ENCODE assay signal across 6 worm cellular contexts in genomic region chrIII:4540604-4541003, ce11.
A peak's percentile ranks its signal among the peaks of the same experiment; 100 is the strongest.
TF ChIP-seq lines count a peak whose summit lies in the region.

Gene ugt-62, minus strand, starts transcription at chrIII:4540623.

TF ChIP-seq in whole organism, L1 larva, 84 proteins besides CTCF, POLR2A, EP300 and RAD21:
- TF ChIP-seq hpl-2 (GFP tag; optimal IDR thresholded peaks at IDR 0.05; lab: Kevin White, UChicago) (no peak), pqm-1 (tag; optimal IDR thresholded peaks at IDR 0.05; lab: Kevin White, UChicago) (peak; percentile 49), nhr-20 (tag; optimal IDR thresholded peaks at IDR 0.05; lab: Kevin White, UChicago) (peak; percentile 20), ama-1 (optimal IDR thresholded peaks at IDR 0.05; lab: Kevin White, UChicago) (no peak), nhr-90 (tag; optimal IDR thresholded peaks at IDR 0.05; lab: Kevin White, UChicago; ENCODE audit: poor library complexity) (peak; percentile 35), nhr-11 (tag; optimal IDR thresholded peaks at IDR 0.05; lab: Kevin White, UChicago) (no peak), elt-2 (tag; optimal IDR thresholded peaks at IDR 0.05; lab: Kevin White, UChicago) (peak; percentile 78), lin-35 (GFP tag; optimal IDR thresholded peaks at IDR 0.05; lab: Kevin White, UChicago) (peak in 1 of 2 experiments; percentile 7), nhr-47 (tag; optimal IDR thresholded peaks at IDR 0.05; lab: Kevin White, UChicago) (no peak)

TF ChIP-seq in whole organism, L2 larva, 48 proteins besides CTCF, POLR2A, EP300 and RAD21 (continues in another document):
- TF ChIP-seq snpc-4 (tag; optimal IDR thresholded peaks at IDR 0.05; lab: Kevin White, UChicago) (no peak), nhr-6 (tag; optimal IDR thresholded peaks at IDR 0.05; lab: Kevin White, UChicago) (no peak), mab-5 (tag; optimal IDR thresholded peaks at IDR 0.05; lab: Kevin White, UChicago) (no peak), R02D3.7 (tag; optimal IDR thresholded peaks at IDR 0.05; lab: Kevin White, UChicago) (no peak), fos-1 (tag; optimal IDR thresholded peaks at IDR 0.05; lab: Kevin White, UChicago) (peak; percentile 70), sma-3 (GFP tag; optimal IDR thresholded peaks at IDR 0.05; lab: Kevin White, UChicago) (no peak), nhr-237 (tag; optimal IDR thresholded peaks at IDR 0.05; lab: Kevin White, UChicago) (no peak), lin-39 (tag; optimal IDR thresholded peaks at IDR 0.05; lab: Kevin White, UChicago) (no peak), unc-55 (GFP tag; optimal IDR thresholded peaks at IDR 0.05; lab: Kevin White, UChicago) (no peak), nhr-23 (tag; optimal IDR thresholded peaks at IDR 0.05; lab: Kevin White, UChicago) (no peak), mdl-1 (tag; optimal IDR thresholded peaks at IDR 0.05; lab: Kevin White, UChicago) (no peak), peb-1 (tag; optimal IDR thresholded peaks at IDR 0.05; lab: Kevin White, UChicago) (no peak), crh-2 (tag; optimal IDR thresholded peaks at IDR 0.05; lab: Kevin White, UChicago) (peak; percentile 58), zag-1 (tag; optimal IDR thresholded peaks at IDR 0.05; lab: Kevin White, UChicago) (no peak), ama-1 (optimal IDR thresholded peaks at IDR 0.05; lab: Kevin White, UChicago) (no peak), Y55F3AM.14 (GFP tag; optimal IDR thresholded peaks at IDR 0.05; lab: Kevin White, UChicago) (no peak), unc-62 (GFP tag; optimal IDR thresholded peaks at IDR 0.05; lab: Kevin White, UChicago) (no peak), alr-1 (tag; optimal IDR thresholded peaks at IDR 0.05; lab: Kevin White, UChicago) (no peak)

TF ChIP-seq in whole organism, L3 larva, 47 proteins besides CTCF, POLR2A, EP300 and RAD21:
- TF ChIP-seq elt-2 (tag; optimal IDR thresholded peaks at IDR 0.05; lab: Kevin White, UChicago) (peak; percentile 92), pqm-1 (tag; optimal IDR thresholded peaks at IDR 0.05; lab: Kevin White, UChicago) (peak; percentile 75), ceh-9 (tag; optimal IDR thresholded peaks at IDR 0.05; lab: Kevin White, UChicago) (no peak), nfya-1 (tag; optimal IDR thresholded peaks at IDR 0.05; lab: Kevin White, UChicago; ENCODE audit: insufficient read depth) (no peak)

TF ChIP-seq in whole organism, L4 larva, 104 proteins besides CTCF, POLR2A, EP300 and RAD21:
- peak; percentile 53 for TF ChIP-seq T20F7.1 (GFP tag; optimal IDR thresholded peaks at IDR 0.05; lab: Kevin White, UChicago)
- no peak for TF ChIP-seq spr-3 (GFP tag; optimal IDR thresholded peaks at IDR 0.05; lab: Kevin White, UChicago)
- no peak for TF ChIP-seq F49E8.2 (tag; optimal IDR thresholded peaks at IDR 0.05; lab: Kevin White, UChicago; ENCODE audit: borderline replicate concordance)
- no peak for TF ChIP-seq mdt-29 (GFP tag; IDR thresholded peaks at IDR 0.05; lab: Robert Waterston, UW)
- TF ChIP-seq mes-2 (tag; optimal IDR thresholded peaks at IDR 0.05; lab: Kevin White, UChicago; ENCODE audit: poor library complexity, severe bottlenecking), result peak; percentile 9
- no peak for TF ChIP-seq spr-1 (tag; optimal IDR thresholded peaks at IDR 0.05; lab: Kevin White, UChicago)
- peak; percentile 82 for TF ChIP-seq dve-1 (tag; optimal IDR thresholded peaks at IDR 0.05; lab: Kevin White, UChicago; ENCODE audit: insufficient read depth)
- no peak for TF ChIP-seq fos-1 (tag; optimal IDR thresholded peaks at IDR 0.05; lab: Kevin White, UChicago)
- TF ChIP-seq pqm-1 (tag; optimal IDR thresholded peaks at IDR 0.05; lab: Kevin White, UChicago), result peak; percentile 99
- TF ChIP-seq hlh-11 (tag; optimal IDR thresholded peaks at IDR 0.05; lab: Kevin White, UChicago), result peak; percentile 76
- TF ChIP-seq nhr-77 (tag; optimal IDR thresholded peaks at IDR 0.05; lab: Kevin White, UChicago), result peak; percentile 80
- TF ChIP-seq php-3 (GFP tag; IDR thresholded peaks at IDR 0.05; lab: Robert Waterston, UW), result peak; percentile 71
- TF ChIP-seq hmg-1.1 (GFP tag; IDR thresholded peaks at IDR 0.05; lab: Robert Waterston, UW), result no peak
- no peak for TF ChIP-seq daf-16 (GFP tag; optimal IDR thresholded peaks at IDR 0.05; lab: Kevin White, UChicago)
- TF ChIP-seq daf-16 (tag; optimal IDR thresholded peaks at IDR 0.05; lab: Kevin White, UChicago), result peak; percentile 86
- peak; percentile 57 for TF ChIP-seq nhr-48 (tag; optimal IDR thresholded peaks at IDR 0.05; lab: Kevin White, UChicago)
- peak; percentile 26 for TF ChIP-seq nhr-102 (tag; optimal IDR thresholded peaks at IDR 0.05; lab: Kevin White, UChicago)
- TF ChIP-seq nhr-28 (tag; optimal IDR thresholded peaks at IDR 0.05; lab: Kevin White, UChicago), result peak; percentile 89
- TF ChIP-seq dmd-6 (GFP tag; IDR thresholded peaks at IDR 0.05; lab: Robert Waterston, UW), result peak; percentile 84
TF ChIP-seq in whole organism, L4 larva: peak in this region for 12.

TF ChIP-seq in whole organism, late embryonic, 69 proteins besides CTCF, POLR2A, EP300 and RAD21:
- TF ChIP-seq lin-11 (tag; optimal IDR thresholded peaks at IDR 0.05; lab: Kevin White, UChicago) (no peak), elt-2 (tag; optimal IDR thresholded peaks at IDR 0.05; lab: Kevin White, UChicago) (peak; percentile 30), rnt-1 (tag; optimal IDR thresholded peaks at IDR 0.05; lab: Kevin White, UChicago) (no peak), pha-2 (tag; optimal IDR thresholded peaks at IDR 0.05; lab: Kevin White, UChicago) (no peak)
TF ChIP-seq in whole organism, late embryonic: peak in this region for 1.

TF ChIP-seq in whole organism, young adult, 124 proteins besides CTCF, POLR2A, EP300 and RAD21:
- TF ChIP-seq sea-2 (GFP tag; IDR thresholded peaks at IDR 0.05; lab: Robert Waterston, UW), result no peak
- TF ChIP-seq cebp-1 (GFP tag; IDR thresholded peaks at IDR 0.05; lab: Robert Waterston, UW), result peak; percentile 74
- no peak for TF ChIP-seq cebp-1 (tag; optimal IDR thresholded peaks at IDR 0.05; lab: Kevin White, UChicago)
- peak; percentile 98 for TF ChIP-seq nhr-80 (tag; optimal IDR thresholded peaks at IDR 0.05; lab: Kevin White, UChicago)
- no peak for TF ChIP-seq ceh-58 (GFP tag; IDR thresholded peaks at IDR 0.05; lab: Robert Waterston, UW)
